Worm (Caenorhabditis elegans): Measurements from ENCODE around the gene epac-1.

DNA sequence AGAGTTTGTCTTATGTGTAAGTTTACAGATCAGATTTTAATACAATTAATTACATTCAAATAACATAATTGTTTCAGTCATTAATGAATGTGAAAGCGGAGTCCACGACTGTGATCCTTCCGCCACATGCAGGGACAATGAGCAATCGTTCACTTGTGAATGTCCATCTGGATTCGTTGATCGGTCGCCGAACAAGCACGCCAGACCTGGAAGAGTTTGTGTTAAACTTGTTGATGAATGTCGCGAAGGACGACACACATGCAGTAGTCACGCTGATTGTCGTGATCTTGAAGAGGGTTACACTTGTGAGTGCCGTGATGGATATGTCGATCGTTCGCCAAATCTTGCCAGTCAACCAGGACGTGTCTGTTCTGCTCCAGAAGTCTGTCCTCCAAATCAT, 10.5 kb upstream of the epac-1 start:
- TF ChIP-seq R02D3.7 (tag; optimal IDR thresholded peaks at IDR 0.05) (no peak), ama-1 (optimal IDR thresholded peaks at IDR 0.05) (no peak), nhr-6 (tag; optimal IDR thresholded peaks at IDR 0.05) (no peak)
